Worm (Caenorhabditis elegans) whole organism, L4/young adult: Measurements from ENCODE around the gene C36A4.10.

ENCODE experiments used
- W03F9.2 ChIP-seq: fragments of 150-350 bp; optimal IDR thresholded peaks from 2 replicates; lab custom pipeline; 2014; ENCODE audit warnings: missing biosample characterization, missing genetic modification characterization
- dao-5 ChIP-seq: sonication (generic microtip); optimal IDR thresholded peaks from 2 replicates; lab custom pipeline; 2016; ENCODE audit warnings: missing genotype, missing genetic modification characterization, moderate library complexity, missing compliant biosample characterization
- him-1 ChIP-seq: sonication (generic microtip); optimal IDR thresholded peaks from 2 replicates; lab custom pipeline; 2016; ENCODE audit warnings: missing genotype, missing genetic modification reagents, missing genetic modification characterization, missing compliant biosample characterization

C36A4.10 gene

ce11 chrIII:3831381-3831780 is at the start of gene C36A4.10:
TSS of gene C36A4.10 (minus strand) at chrIII:3831481.
- no peak for TF ChIP-seq W03F9.2 (tag; lab: Kevin White, UChicago)
- no peak for TF ChIP-seq dao-5
- TF ChIP-seq him-1 (tag; lab: Kevin White, UChicago): no peak

- TF ChIP-seq dao-5 (no peak), W03F9.2 (tag; lab: Kevin White, UChicago) (no peak), him-1 (tag; lab: Kevin White, UChicago) (no peak)
These were observed 47.9 kb upstream of the C36A4.10 start for ce11 chrIII:3878986-3879756.

ce11 chrIII:3876197-3876897 is 45.1 kb upstream of the C36A4.10 start:
- TF ChIP-seq him-1 (tag; lab: Kevin White, UChicago): no peak
- no peak for TF ChIP-seq W03F9.2 (tag; lab: Kevin White, UChicago)
- TF ChIP-seq dao-5: no peak

- TF ChIP-seq him-1 (tag; lab: Kevin White, UChicago) (no peak), W03F9.2 (tag; lab: Kevin White, UChicago) (no peak), dao-5 (no peak)
These were observed 44.3 kb upstream of the C36A4.10 start for ce11 chrIII:3875608-3876007.

ce11 chrIII:3874895-3875294 is 43.6 kb upstream of the C36A4.10 start:
- TF ChIP-seq him-1 (tag; lab: Kevin White, UChicago) (no peak), W03F9.2 (tag; lab: Kevin White, UChicago) (no peak), dao-5 (no peak)

ce11 chrIII:3874492-3874891 is 43.2 kb upstream of the C36A4.10 start:
- TF ChIP-seq dao-5: no peak
- TF ChIP-seq W03F9.2 (tag; lab: Kevin White, UChicago): no peak
- no peak for TF ChIP-seq him-1 (tag; lab: Kevin White, UChicago)

ce11 chrIII:3873424-3873823 is 42.1 kb upstream of the C36A4.10 start:
- TF ChIP-seq him-1 (tag; lab: Kevin White, UChicago): no peak
- no peak for TF ChIP-seq W03F9.2 (tag; lab: Kevin White, UChicago)
- no peak for TF ChIP-seq dao-5

- TF ChIP-seq him-1 (tag; lab: Kevin White, UChicago): no peak
- no peak for TF ChIP-seq W03F9.2 (tag; lab: Kevin White, UChicago)
- no peak for TF ChIP-seq dao-5
These were observed 41.7 kb upstream of the C36A4.10 start for ce11 chrIII:3872978-3873377.

ce11 chrIII:3871763-3872486 is 40.6 kb upstream of the C36A4.10 start:
- TF ChIP-seq W03F9.2 (tag; lab: Kevin White, UChicago) (no peak), dao-5 (no peak), him-1 (tag; lab: Kevin White, UChicago) (no peak)

ce11 chrIII:3869292-3869781 is 38.1 kb upstream of the C36A4.10 start:
- peak; percentile 49 for TF ChIP-seq dao-5
- peak; percentile 66 for TF ChIP-seq W03F9.2 (tag; lab: Kevin White, UChicago)
- no peak for TF ChIP-seq him-1 (tag; lab: Kevin White, UChicago)

- TF ChIP-seq W03F9.2 (tag; lab: Kevin White, UChicago): no peak
- no peak for TF ChIP-seq him-1 (tag; lab: Kevin White, UChicago)
- no peak for TF ChIP-seq dao-5
These were observed 37.0 kb upstream of the C36A4.10 start for ce11 chrIII:3867937-3868929.

ce11 chrIII:3867378-3867904 is 36.2 kb upstream of the C36A4.10 start, which contains the start of gene rpl-3:
TSS of gene rpl-3 (plus strand) at chrIII:3867854.
- TF ChIP-seq him-1 (tag; lab: Kevin White, UChicago) (peak; percentile 100), W03F9.2 (tag; lab: Kevin White, UChicago) (peak; percentile 99), dao-5 (peak; percentile 95)
